Worm (Caenorhabditis elegans) whole organism, L3 larva: ENCODE results near the gene C05D11.8.

Experiments
- ceh-82 ChIP-seq: fragments of 150-350 bp; optimal IDR thresholded peaks from 2 replicates; lab custom pipeline; 2014; ENCODE audit warnings: missing biosample characterization, missing genetic modification characterization
- egl-27 ChIP-seq: sonication (generic microtip); optimal IDR thresholded peaks from 4 replicates; lab custom pipeline; 2017; ENCODE audit warnings: missing biosample characterization, missing genetic modification reagents, missing genetic modification characterization
- elt-2 ChIP-seq: sonication (generic microtip); optimal IDR thresholded peaks from 2 replicates; lab custom pipeline; 2016; ENCODE audit warnings: missing genetic modification reagents, mild to moderate bottlenecking, missing genetic modification characterization, missing compliant biosample characterization
- fkh-10 ChIP-seq: sonication (generic microtip); optimal IDR thresholded peaks from 2 replicates; lab custom pipeline; 2017; ENCODE audit warnings: missing biosample characterization, missing genetic modification reagents, missing genetic modification characterization
- lin-15B ChIP-seq: fragments of 150-350 bp; optimal IDR thresholded peaks from 2 replicates; lab custom pipeline; 2014; ENCODE audit warnings: missing biosample characterization, missing genetic modification characterization
- lin-39 ChIP-seq: fragments of 150-350 bp; optimal IDR thresholded peaks from 2 replicates; lab custom pipeline; 2018; ENCODE audit warnings: missing biosample characterization, missing genetic modification reagents, missing genetic modification characterization
- mdl-1 ChIP-seq: fragments of 150-350 bp; optimal IDR thresholded peaks from 2 replicates; lab custom pipeline; 2014; ENCODE audit warnings: missing biosample characterization, missing genetic modification characterization
- nhr-11 ChIP-seq: fragments of 150-350 bp; optimal IDR thresholded peaks from 2 replicates; lab custom pipeline; 2014; ENCODE audit warnings: missing biosample characterization, missing genetic modification characterization
- nhr-12 ChIP-seq: fragments of 150-350 bp; optimal IDR thresholded peaks from 2 replicates; lab custom pipeline; 2014; ENCODE audit warnings: missing biosample characterization, missing genetic modification characterization
- nhr-25 ChIP-seq: sonication (generic microtip); optimal IDR thresholded peaks from 2 replicates; lab custom pipeline; 2017; ENCODE audit warnings: missing biosample characterization, missing genetic modification characterization
- nhr-28 ChIP-seq: fragments of 150-350 bp; optimal IDR thresholded peaks from 2 replicates; lab custom pipeline; 2014; ENCODE audit warnings: missing biosample characterization, missing genetic modification characterization
- pha-4 ChIP-seq: fragments of 150-350 bp; optimal IDR thresholded peaks from 2 replicates; lab custom pipeline; 2014; ENCODE audit warnings: missing biosample characterization, missing genetic modification reagents, missing genetic modification characterization
- unc-62 ChIP-seq: fragments of 150-350 bp; sonication (generic microtip); optimal IDR thresholded peaks from 4 replicates; lab custom pipeline; 2014; ENCODE audit warnings: missing biosample characterization, missing genetic modification reagents, missing genetic modification characterization

DNA sequence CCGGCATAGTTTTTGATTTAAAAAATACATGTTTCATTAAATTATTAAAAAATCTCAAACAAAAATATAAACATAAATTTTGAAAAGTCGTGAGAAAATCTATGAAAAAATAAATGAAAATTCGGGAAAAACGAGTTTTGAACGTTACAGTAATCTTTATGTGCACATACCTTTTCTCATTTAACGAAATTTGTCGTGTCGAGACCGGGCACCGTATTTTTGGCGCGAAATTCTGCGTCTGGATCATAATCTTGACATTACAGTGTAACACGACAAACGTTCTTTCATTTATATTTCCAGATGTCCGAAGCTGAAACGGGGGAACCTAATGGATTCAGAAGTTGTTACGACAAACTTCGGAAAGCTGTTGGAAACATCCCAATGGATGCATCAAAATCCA, 37.6 kb downstream of the C05D11.8 start, which contains the start of gene C16A3.2:
- TF ChIP-seq fkh-10 (no peak), mdl-1 (no peak), unc-62 (no peak), ceh-82 (tag; lab: Kevin White, UChicago) (no peak), nhr-11 (no peak), nhr-25 (tag; lab: Kevin White, UChicago) (no peak), egl-27 (tag; lab: Kevin White, UChicago) (no peak), pha-4 (tag; lab: Kevin White, UChicago) (no peak), lin-39 (tag; lab: Kevin White, UChicago) (no peak), nhr-12 (tag; lab: Kevin White, UChicago) (no peak), lin-15B (tag; lab: Kevin White, UChicago) (no peak), nhr-28 (no peak), elt-2 (no peak)
